Worm (Caenorhabditis elegans): ENCODE results near the gene C09G9.1.
A peak's percentile ranks its signal among the peaks of the same experiment; 100 is the strongest.

C09G9.1 gene

DNA sequence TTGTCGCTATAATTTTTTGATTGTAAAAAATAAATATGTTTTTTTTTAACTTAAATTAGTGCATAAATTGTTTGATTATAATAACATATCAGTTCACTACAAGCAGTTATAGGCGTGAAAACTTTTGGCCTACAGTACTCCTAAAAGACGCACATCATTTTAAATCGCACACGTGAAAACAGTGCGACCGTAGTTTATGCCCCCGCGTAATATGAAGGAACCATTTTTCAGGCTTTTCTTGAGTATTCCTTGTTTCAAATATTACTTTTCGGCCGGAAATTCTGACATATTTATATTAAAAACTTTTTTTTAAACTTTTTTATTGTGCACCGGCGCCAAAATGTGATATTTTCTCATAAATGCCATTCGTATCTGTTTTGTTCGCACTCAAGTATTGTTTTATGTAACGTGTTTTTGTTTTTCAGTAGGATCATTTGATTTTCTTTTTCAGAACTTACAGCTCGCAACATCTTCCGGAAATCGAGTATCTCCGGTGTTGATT is 23.3 kb upstream of the C09G9.1 start, which contains the start of gene oma-1:
oma-1 (plus strand) TSS at position 452 of the 502 bp plus-strand sequence.
- TF ChIP-seq nhr-28 (tag; optimal IDR thresholded peaks at IDR 0.05) (no peak), mdt-29 (GFP tag; IDR thresholded peaks at IDR 0.05) (no peak), nhr-10 (tag; optimal IDR thresholded peaks at IDR 0.05) (no peak), zip-2 (tag; optimal IDR thresholded peaks at IDR 0.05) (no peak), R02D3.7 (tag; optimal IDR thresholded peaks at IDR 0.05) (no peak), ztf-11 (tag; optimal IDR thresholded peaks at IDR 0.05) (no peak), pqm-1 (tag; optimal IDR thresholded peaks at IDR 0.05) (no peak), unc-62 (GFP tag; optimal IDR thresholded peaks at IDR 0.05 in 1 of 2) (peak in 1 of 2 experiments; percentile 42), unc-62 (tag; optimal IDR thresholded peaks at IDR 0.05) (no peak), zfp-3 (GFP tag; conservative IDR thresholded peaks at IDR 0.05) (no peak), nhr-48 (tag; optimal IDR thresholded peaks at IDR 0.05) (no peak), zip-11 (GFP tag; IDR thresholded peaks at IDR 0.05) (no peak), ces-1 (GFP tag; optimal IDR thresholded peaks at IDR 0.05) (no peak), dpl-1 (GFP tag; optimal IDR thresholded peaks at IDR 0.05) (no peak), D1046.2 (GFP tag; IDR thresholded peaks at IDR 0.05) (no peak), nhr-11 (tag; optimal IDR thresholded peaks at IDR 0.05) (no peak), tra-1 (GFP tag; IDR thresholded peaks at IDR 0.05) (no peak), lir-3 (tag; optimal IDR thresholded peaks at IDR 0.05) (no peak), sdz-12 (GFP tag; optimal IDR thresholded peaks at IDR 0.05) (no peak), F49E8.2 (tag; optimal IDR thresholded peaks at IDR 0.05; ENCODE audit: borderline replicate concordance) (peak; percentile 52), vab-7 (GFP tag; IDR thresholded peaks at IDR 0.05) (no peak), ceh-62 (tag; optimal IDR thresholded peaks at IDR 0.05) (no peak), mes-2 (tag; optimal IDR thresholded peaks at IDR 0.05; ENCODE audit: poor library complexity, severe bottlenecking) (no peak), unc-130 (GFP tag; optimal IDR thresholded peaks at IDR 0.05) (peak; percentile 70), lin-13 (GFP tag; optimal IDR thresholded peaks at IDR 0.05) (no peak), madf-5 (GFP tag; IDR thresholded peaks at IDR 0.05) (no peak), lin-38 (GFP tag; IDR thresholded peaks at IDR 0.05) (no peak; the same call in 1 of the 2 replicates)

DNA sequence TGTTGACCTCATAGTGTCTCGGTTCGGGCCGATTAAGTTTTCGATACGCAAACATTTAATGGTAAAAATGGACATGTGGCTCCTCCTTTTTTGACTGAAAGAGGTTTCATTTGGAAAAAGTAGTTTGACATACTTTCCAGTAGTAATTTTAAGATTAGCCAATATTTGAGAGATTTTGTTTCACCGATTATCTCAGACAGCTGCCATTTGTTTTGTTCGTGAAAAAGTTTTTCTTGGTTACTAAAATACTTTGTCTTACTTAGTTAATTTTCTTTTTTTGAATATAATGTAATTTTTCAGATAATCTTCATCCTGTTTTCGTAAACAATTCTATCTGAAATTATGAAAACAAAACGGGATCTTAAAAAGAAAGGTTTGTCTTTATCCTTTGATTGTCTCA is 20.9 kb upstream of the C09G9.1 start, which contains the start of gene C09G9.5:
C09G9.5 (plus strand) TSS at position 301 of the 400 bp plus-strand sequence.
- TF ChIP-seq ZK337.2 (GFP tag; IDR thresholded peaks at IDR 0.05): no peak
- TF ChIP-seq hlh-11 (tag; optimal IDR thresholded peaks at IDR 0.05): no peak
- no peak for TF ChIP-seq nhr-42 (GFP tag; IDR thresholded peaks at IDR 0.05)

DNA sequence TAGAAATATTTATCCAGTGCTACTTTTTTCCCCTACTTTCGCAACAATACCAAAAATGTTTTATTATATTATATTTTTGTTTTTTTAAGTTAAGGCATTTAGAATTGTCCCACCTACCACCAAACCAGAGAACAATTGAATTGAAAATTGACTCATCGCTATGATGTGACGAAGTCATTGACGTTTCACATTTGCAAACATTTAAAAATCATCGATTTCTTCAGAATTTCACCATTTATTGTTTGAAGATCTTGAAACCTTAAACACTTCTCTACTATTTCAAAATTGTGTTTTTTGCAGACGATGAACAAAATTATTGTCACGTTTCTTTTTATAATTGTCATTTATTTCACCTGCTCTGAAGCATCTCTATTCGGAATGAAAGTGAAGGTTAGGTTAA is 15.9 kb upstream of the C09G9.1 start, which contains the start of gene C09G9.8:
C09G9.8 (plus strand) TSS at position 301 of the 400 bp plus-strand sequence.
- TF ChIP-seq daf-16 (GFP tag; optimal IDR thresholded peaks at IDR 0.05) (no peak), daf-16 (tag; optimal IDR thresholded peaks at IDR 0.05) (no peak), daf-8 (GFP tag; IDR thresholded peaks at IDR 0.05) (no peak), mxl-2 (GFP tag; conservative IDR thresholded peaks at IDR 0.05) (no peak), hlh-30 (tag; optimal IDR thresholded peaks at IDR 0.05; ENCODE audit: insufficient read depth) (no peak), mes-2 (tag; optimal IDR thresholded peaks at IDR 0.05; ENCODE audit: poor library complexity, severe bottlenecking) (no peak), ceh-28 (tag; optimal IDR thresholded peaks at IDR 0.05) (no peak), php-3 (GFP tag; IDR thresholded peaks at IDR 0.05) (no peak), ztf-7 (tag; optimal IDR thresholded peaks at IDR 0.05) (no peak), F26F4.8 (GFP tag; conservative IDR thresholded peaks at IDR 0.05) (no peak), Y48G9A.11 (GFP tag; IDR thresholded peaks at IDR 0.05) (no peak), lir-3 (tag; optimal IDR thresholded peaks at IDR 0.05) (no peak), madf-9 (GFP tag; conservative IDR thresholded peaks at IDR 0.05) (no peak), F44E2.7 (GFP tag; IDR thresholded peaks at IDR 0.05) (no peak), nhr-42 (GFP tag; IDR thresholded peaks at IDR 0.05) (no peak), dmd-9 (GFP tag; IDR thresholded peaks at IDR 0.05) (no peak), ceh-44 (GFP tag; IDR thresholded peaks at IDR 0.05) (no peak)

Data from whole organism, L4 larva.